Worm (Caenorhabditis elegans) whole organism, young adult: ENCODE results near the gene let-2.
A peak's percentile ranks its signal among the peaks of the same experiment; 100 is the strongest.

Experiments
- B0261.1 ChIP-seq: sonication (generic microtip); optimal IDR thresholded peaks from 2 replicates; lab custom pipeline; 2016; ENCODE audit warnings: mild to moderate bottlenecking, missing genetic modification characterization, moderate library complexity, missing compliant biosample characterization
- C06A6.2 ChIP-seq: fragments of 200-800 bp; sonication (Bioruptor generic); conservative IDR thresholded peaks from 2 replicates; pipeline ENCODE4 v1.3.6; 2022; ENCODE audit warnings: missing genetic modification characterization, missing compliant biosample characterization
- F10E7.11 ChIP-seq: sonication (generic microtip); optimal IDR thresholded peaks from 2 replicates; lab custom pipeline; 2017; ENCODE audit warnings: mild to moderate bottlenecking, missing genetic modification characterization, moderate library complexity, missing compliant biosample characterization
- F22D6.2 ChIP-seq: sonication (generic microtip); optimal IDR thresholded peaks from 2 replicates; lab custom pipeline; 2016; ENCODE audit warnings: mild to moderate bottlenecking, missing genetic modification characterization, missing compliant biosample characterization
- F33H1.4 ChIP-seq: fragments of 200-800 bp; sonication (Bioruptor generic); IDR thresholded peaks from 2 replicates; pipeline ENCODE4 v1.3.6; 2022; ENCODE audit warnings: missing genetic modification reagents, missing genetic modification characterization, missing compliant biosample characterization
- F37B4.10 ChIP-seq: fragments of 200-800 bp; sonication (Bioruptor generic); IDR thresholded peaks from 2 replicates; pipeline ENCODE4 v1.3.6; 2022; ENCODE audit warnings: missing genetic modification characterization, missing compliant biosample characterization
- F49E8.2 ChIP-seq: sonication (generic microtip); optimal IDR thresholded peaks from 3 replicates; lab custom pipeline; 2017; ENCODE audit warnings: missing genetic modification characterization, mild to moderate bottlenecking, missing compliant biosample characterization, antibody characterized with exemption, moderate library complexity; ENCODE audit not compliant: insufficient read depth
- F57A8.1 ChIP-seq: fragments of 200-800 bp; sonication (Bioruptor generic); optimal IDR thresholded peaks from 2 replicates; lab custom pipeline; 2018; ENCODE audit warnings: mild to moderate bottlenecking, missing genetic modification characterization, moderate library complexity, missing compliant biosample characterization
- T07F8.4 ChIP-seq: sonication (generic microtip); optimal IDR thresholded peaks from 2 replicates; lab custom pipeline; 2016; ENCODE audit warnings: mild to moderate bottlenecking, missing genetic modification characterization, moderate library complexity, missing compliant biosample characterization
- Y53F4B.3 ChIP-seq: fragments of 200-800 bp; sonication (Bioruptor generic); IDR thresholded peaks from 2 replicates; pipeline ENCODE4 v1.3.6; 2022; ENCODE audit warnings: missing genetic modification reagents, missing genetic modification characterization, missing compliant biosample characterization
- Y95B8A.8 ChIP-seq: fragments of 200-800 bp; sonication (Bioruptor generic); IDR thresholded peaks from 2 replicates; pipeline ENCODE4 v1.3.6; 2022; ENCODE audit warnings: missing genetic modification reagents, missing genetic modification characterization, missing compliant biosample characterization
- attf-5 ChIP-seq: fragments of 200-800 bp; sonication (Bioruptor generic); optimal IDR thresholded peaks from 2 replicates; lab custom pipeline; 2018; ENCODE audit warnings: mild to moderate bottlenecking, missing genetic modification characterization, missing compliant biosample characterization
- bed-2 ChIP-seq: fragments of 200-800 bp; sonication (Bioruptor generic); IDR thresholded peaks from 2 replicates; pipeline ENCODE4 v1.3.6; 2022; ENCODE audit warnings: missing genetic modification reagents, missing genetic modification characterization, missing compliant biosample characterization
- cebp-2 ChIP-seq: fragments of 200-800 bp; sonication (Bioruptor generic); IDR thresholded peaks from 2 replicates; pipeline ENCODE4 v1.3.6; 2022; ENCODE audit warnings: missing genetic modification characterization, missing compliant biosample characterization
- ceh-40 ChIP-seq: fragments of 200-800 bp; sonication (Bioruptor generic); IDR thresholded peaks from 2 replicates; pipeline ENCODE4 v1.3.6; 2022; ENCODE audit warnings: missing genetic modification characterization, missing compliant biosample characterization
- ceh-79 ChIP-seq: sonication (generic microtip); optimal IDR thresholded peaks from 2 replicates; lab custom pipeline; 2017; ENCODE audit warnings: mild to moderate bottlenecking, missing genetic modification characterization, missing compliant biosample characterization
- die-1 ChIP-seq: sonication (generic microtip); optimal IDR thresholded peaks from 2 replicates; lab custom pipeline; 2016; ENCODE audit warnings: missing genotype, mild to moderate bottlenecking, missing genetic modification characterization, missing compliant biosample characterization
- efl-1 ChIP-seq: fragments of 150-350 bp; optimal IDR thresholded peaks from 2 replicates; lab custom pipeline; 2014; ENCODE audit warnings: missing biosample characterization, missing genetic modification reagents, missing genetic modification characterization
- egrh-3 ChIP-seq: fragments of 200-800 bp; sonication (Bioruptor generic); IDR thresholded peaks from 2 replicates; pipeline ENCODE4 v1.3.6; 2022; ENCODE audit warnings: missing genetic modification reagents, missing genetic modification characterization, missing compliant biosample characterization
- gei-17 ChIP-seq: fragments of 200-800 bp; sonication (Bioruptor generic); optimal IDR thresholded peaks from 2 replicates; lab custom pipeline; 2018; ENCODE audit warnings: mild to moderate bottlenecking, missing genetic modification characterization, missing compliant biosample characterization
- hmg-1.2 ChIP-seq: fragments of 200-800 bp; sonication (Bioruptor generic); IDR thresholded peaks from 2 replicates; pipeline ENCODE4 v1.3.6; 2022; ENCODE audit warnings: missing genetic modification reagents, missing genetic modification characterization, missing compliant biosample characterization
- hmg-20 ChIP-seq: fragments of 200-800 bp; sonication (Bioruptor generic); IDR thresholded peaks from 2 replicates; pipeline ENCODE4 v1.3.6; 2022; ENCODE audit warnings: missing genetic modification reagents, missing genetic modification characterization, missing compliant biosample characterization
- hsf-1 ChIP-seq: fragments of 200-800 bp; sonication (Bioruptor generic); IDR thresholded peaks from 2 replicates; pipeline ENCODE4 v1.3.6; 2022; ENCODE audit warnings: missing genetic modification reagents, missing genetic modification characterization, missing compliant biosample characterization
- let-526 ChIP-seq: fragments of 200-800 bp; sonication (Bioruptor generic); IDR thresholded peaks from 2 replicates; pipeline ENCODE4 v1.3.6; 2022; ENCODE audit warnings: missing genetic modification reagents, missing genetic modification characterization, missing compliant biosample characterization
- lin-26 ChIP-seq: fragments of 200-800 bp; sonication (Bioruptor generic); IDR thresholded peaks from 2 replicates; pipeline ENCODE4 v1.3.6; 2022; ENCODE audit warnings: missing genetic modification reagents, missing genetic modification characterization, missing compliant biosample characterization
- lin-35 ChIP-seq, 3 experiments: fragments of 150-350 bp in 2 of 3; sonication (generic microtip) in 1 of 3; optimal IDR thresholded peaks; 2 replicates each; lab custom pipeline; 2014 to 2018; ENCODE audit warnings: missing biosample characterization in 3 of 3, missing genetic modification characterization in 3 of 3, missing genetic modification reagents in 3 of 3
- lin-40 ChIP-seq: sonication (generic microtip); optimal IDR thresholded peaks from 2 replicates; lab custom pipeline; 2016; ENCODE audit warnings: missing genetic modification characterization, mild to moderate bottlenecking, missing compliant biosample characterization, missing genotype, missing genetic modification reagents
- lsl-1 ChIP-seq: fragments of 200-800 bp; sonication (Bioruptor generic); optimal IDR thresholded peaks from 2 replicates; lab custom pipeline; 2018; ENCODE audit warnings: mild to moderate bottlenecking, missing genetic modification characterization, moderate library complexity, missing compliant biosample characterization
- lsy-27 ChIP-seq: sonication (generic microtip); optimal IDR thresholded peaks from 2 replicates; lab custom pipeline; 2017; ENCODE audit warnings: missing genetic modification characterization, mild to moderate bottlenecking, missing compliant biosample characterization, antibody characterized with exemption, missing genotype, borderline replicate concordance; ENCODE audit not compliant: insufficient read depth
- madf-8 ChIP-seq: fragments of 200-800 bp; sonication (Bioruptor generic); conservative IDR thresholded peaks from 2 replicates; pipeline ENCODE4 v1.3.6; 2022; ENCODE audit warnings: missing genetic modification reagents, missing genetic modification characterization, missing compliant biosample characterization
- mel-28 ChIP-seq: sonication (generic microtip); optimal IDR thresholded peaks from 2 replicates; lab custom pipeline; 2016; ENCODE audit warnings: borderline replicate concordance, mild to moderate bottlenecking, missing genetic modification characterization, missing compliant biosample characterization
- mes-4 ChIP-seq: sonication (generic microtip); optimal IDR thresholded peaks from 2 replicates; lab custom pipeline; 2016; ENCODE audit warnings: missing genotype, missing genetic modification characterization, missing compliant biosample characterization
- mxl-1 ChIP-seq: sonication (generic microtip); optimal IDR thresholded peaks from 2 replicates; lab custom pipeline; 2016; ENCODE audit warnings: missing genetic modification characterization, missing compliant biosample characterization
- nfya-1 ChIP-seq: sonication (generic microtip); optimal IDR thresholded peaks from 2 replicates; lab custom pipeline; 2017; ENCODE audit warnings: antibody characterized with exemption, missing compliant biosample characterization, missing genetic modification characterization, borderline replicate concordance; ENCODE audit not compliant: insufficient read depth
- nhr-120 ChIP-seq: fragments of 200-800 bp; sonication (Bioruptor generic); IDR thresholded peaks from 2 replicates; pipeline ENCODE4 v1.3.6; 2022; ENCODE audit warnings: missing genetic modification characterization, missing compliant biosample characterization
- rec-8 ChIP-seq, 2 experiments: sonication (generic microtip); optimal IDR thresholded peaks; 2 replicates each; lab custom pipeline; 2016; ENCODE audit warnings: mild to moderate bottlenecking in 2 of 2, missing genetic modification characterization in 2 of 2, missing genetic modification reagents in 2 of 2, missing genotype in 2 of 2, missing biosample characterization in 1 of 2, missing compliant biosample characterization in 1 of 2, moderate library complexity in 1 of 2
- snpc-1.3 ChIP-seq: sonication (generic microtip); optimal IDR thresholded peaks from 2 replicates; lab custom pipeline; 2017; ENCODE audit warnings: missing genetic modification characterization, mild to moderate bottlenecking, missing compliant biosample characterization, antibody characterized with exemption, moderate library complexity, missing genotype, missing genetic modification reagents; ENCODE audit not compliant: insufficient read depth
- snpc-3.4 ChIP-seq: sonication (generic microtip); optimal IDR thresholded peaks from 2 replicates; lab custom pipeline; 2017; ENCODE audit warnings: missing genetic modification characterization, mild to moderate bottlenecking, missing compliant biosample characterization, antibody characterized with exemption, moderate library complexity, missing genotype, missing genetic modification reagents
- somi-1 ChIP-seq: fragments of 200-800 bp; sonication (Bioruptor generic); optimal IDR thresholded peaks from 2 replicates; lab custom pipeline; 2018; ENCODE audit warnings: mild to moderate bottlenecking, missing genetic modification characterization, missing compliant biosample characterization
- tbp1 ChIP-seq: fragments of 200-800 bp; sonication (Bioruptor generic); optimal IDR thresholded peaks from 2 replicates; lab custom pipeline; 2018; ENCODE audit warnings: mild to moderate bottlenecking, missing genetic modification characterization, missing compliant biosample characterization
- tlf-1 ChIP-seq: fragments of 200-800 bp; sonication (Bioruptor generic); optimal IDR thresholded peaks from 2 replicates; lab custom pipeline; 2018; ENCODE audit warnings: mild to moderate bottlenecking, missing genetic modification characterization, missing compliant biosample characterization
- unc-62 ChIP-seq: fragments of 150-350 bp; optimal IDR thresholded peaks from 2 replicates; lab custom pipeline; 2014; ENCODE audit warnings: missing biosample characterization, missing genetic modification reagents, missing genetic modification characterization
- zfh-2 ChIP-seq: fragments of 200-800 bp; sonication (Bioruptor generic); conservative IDR thresholded peaks from 2 replicates; pipeline ENCODE4 v1.3.6; 2022; ENCODE audit warnings: missing genetic modification reagents, missing genetic modification characterization, missing compliant biosample characterization
- ztf-18 ChIP-seq: sonication (generic microtip); optimal IDR thresholded peaks from 2 replicates; lab custom pipeline; 2016; ENCODE audit warnings: missing genotype, mild to moderate bottlenecking, missing genetic modification characterization, missing compliant biosample characterization
- ztf-25 ChIP-seq: fragments of 200-800 bp; sonication (Bioruptor generic); IDR thresholded peaks from 2 replicates; pipeline ENCODE4 v1.3.6; 2022; ENCODE audit warnings: missing genetic modification reagents, missing genetic modification characterization, missing compliant biosample characterization
- ztf-26 ChIP-seq: sonication (generic microtip); optimal IDR thresholded peaks from 2 replicates; lab custom pipeline; 2017; ENCODE audit warnings: missing genetic modification characterization, missing compliant biosample characterization
- ztf-28 ChIP-seq: fragments of 200-800 bp; sonication (Bioruptor generic); IDR thresholded peaks from 2 replicates; pipeline ENCODE4 v1.3.6; 2022; ENCODE audit warnings: missing genetic modification reagents, missing genetic modification characterization, missing compliant biosample characterization
- ztf-6 ChIP-seq: fragments of 200-800 bp; sonication (Bioruptor generic); IDR thresholded peaks from 2 replicates; pipeline ENCODE4 v1.3.6; 2022; ENCODE audit warnings: missing genetic modification reagents, missing genetic modification characterization, missing compliant biosample characterization

Gene let-2

DNA sequence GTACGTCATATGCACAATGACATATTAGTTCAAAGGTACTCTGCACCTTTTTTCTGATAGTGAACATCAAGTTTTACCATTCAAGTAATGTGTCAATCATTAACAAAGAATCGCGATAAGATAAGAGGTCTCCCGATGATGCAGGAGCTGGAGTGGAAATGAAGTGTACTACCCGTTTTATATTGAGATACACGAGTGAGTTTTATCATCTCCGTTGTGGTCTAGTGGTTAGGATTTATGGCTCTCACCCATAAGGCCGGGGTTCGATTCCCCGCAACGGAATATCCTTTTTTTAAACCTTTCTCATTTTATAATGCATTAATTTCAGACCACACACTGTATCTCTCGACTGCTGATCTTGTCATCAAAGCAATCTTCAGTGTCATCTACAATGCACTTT lies 11.2 kb downstream of the let-2 start (continued):
- TF ChIP-seq ztf-28 (GFP tag; lab: Robert Waterston, UW): no peak
- TF ChIP-seq F10E7.11 (tag; lab: Kevin White, UChicago): no peak
- TF ChIP-seq F57A8.1: no peak
- no peak for TF ChIP-seq Y95B8A.8 (GFP tag; lab: Robert Waterston, UW)
- peak; percentile 48 for TF ChIP-seq ztf-18
- no peak for TF ChIP-seq let-526 (GFP tag; lab: Robert Waterston, UW)
- TF ChIP-seq efl-1: no peak
- 0 out of 2 replicates have a peak, but pooled peaks have one; percentile 52 for TF ChIP-seq cebp-2 (GFP tag; lab: Robert Waterston, UW)
- TF ChIP-seq ceh-79 (tag; lab: Kevin White, UChicago): no peak
- TF ChIP-seq B0261.1 (tag; lab: Kevin White, UChicago): peak; percentile 92
- TF ChIP-seq die-1 (tag; lab: Kevin White, UChicago): peak; percentile 86
- peak; percentile 24 for TF ChIP-seq tlf-1 (GFP tag; lab: Kevin White, UChicago)
- peak; percentile 20 for TF ChIP-seq lsy-27 (tag; lab: Kevin White, UChicago)
- TF ChIP-seq lin-26: peak; percentile 85
- peak; percentile 57 for TF ChIP-seq gei-17 (GFP tag; lab: Kevin White, UChicago)
- TF ChIP-seq bed-2 (GFP tag; lab: Robert Waterston, UW): no peak
- no peak for TF ChIP-seq C06A6.2 (GFP tag; lab: Robert Waterston, UW)
- no peak for TF ChIP-seq lsl-1 (GFP tag; lab: Kevin White, UChicago)
- no peak for TF ChIP-seq nfya-1 (tag; lab: Kevin White, UChicago)
- TF ChIP-seq F49E8.2 (tag; lab: Kevin White, UChicago): peak; percentile 4
- TF ChIP-seq hsf-1: 0 out of 2 replicates have a peak, but pooled peaks have one; percentile 9
- peak; percentile 30 for TF ChIP-seq ztf-26 (tag; lab: Kevin White, UChicago)
- TF ChIP-seq snpc-3.4: peak; percentile 82
- TF ChIP-seq mxl-1 (tag; lab: Kevin White, UChicago): peak; percentile 14
- peak in 1 of 3 experiments; percentile 38 for TF ChIP-seq lin-35 (GFP tag; optimal IDR thresholded peaks at IDR 0.05; lab: Kevin White, UChicago)
- no peak for TF ChIP-seq madf-8
- TF ChIP-seq nhr-120 (GFP tag; lab: Robert Waterston, UW): no peak
- no peak for TF ChIP-seq F22D6.2
- no peak for TF ChIP-seq Y53F4B.3 (GFP tag; lab: Robert Waterston, UW)
- TF ChIP-seq T07F8.4 (tag; lab: Kevin White, UChicago): peak; percentile 74
- TF ChIP-seq mes-4: peak; percentile 41
- no peak for TF ChIP-seq hmg-20
- no peak for TF ChIP-seq egrh-3 (GFP tag; lab: Robert Waterston, UW)
- no peak for TF ChIP-seq ztf-6 (GFP tag; lab: Robert Waterston, UW)
- TF ChIP-seq lin-40: peak; percentile 74
- peak; percentile 69 for TF ChIP-seq unc-62 (GFP tag; lab: Kevin White, UChicago)
- TF ChIP-seq ceh-40: 0 out of 2 replicates have a peak, but pooled peaks have one; percentile 13
- TF ChIP-seq mel-28 (tag; lab: Kevin White, UChicago): no peak
- peak; percentile 72 for TF ChIP-seq hmg-1.2
- TF ChIP-seq somi-1 (GFP tag; lab: Kevin White, UChicago): peak; percentile 57
- TF ChIP-seq zfh-2: no peak
- TF ChIP-seq snpc-1.3 (tag; lab: Kevin White, UChicago): peak; percentile 64
- peak; percentile 57 for TF ChIP-seq attf-5 (GFP tag; lab: Kevin White, UChicago)
- TF ChIP-seq F33H1.4 (GFP tag; lab: Robert Waterston, UW): no peak
- peak; percentile 94 for TF ChIP-seq tbp1 (GFP tag; lab: Kevin White, UChicago)
- peak; percentile 57; the same call in 1 of the 2 replicates for TF ChIP-seq ztf-25
- peak; percentile 34 to 62 for TF ChIP-seq rec-8 (tag; optimal IDR thresholded peaks at IDR 0.05; lab: Kevin White, UChicago)
- TF ChIP-seq F37B4.10 (GFP tag; lab: Robert Waterston, UW): no peak
